Fruit fly (Drosophila melanogaster) whole organism, adult: ENCODE data around the gene cwo.
A peak's percentile ranks its signal among the peaks of the same experiment; 100 is the strongest.

Source experiments
- CG11617 ChIP-seq: fragments of 200-800 bp; sonication (Bioruptor generic); optimal IDR thresholded peaks from 2 replicates; lab custom pipeline; 2017; ENCODE audit warnings: mild to moderate bottlenecking, missing biosample characterization, missing genetic modification reagents, missing genetic modification characterization
- CG12768 ChIP-seq: fragments of 200-800 bp; sonication (Bioruptor generic); optimal IDR thresholded peaks from 2 replicates; lab custom pipeline; 2017; ENCODE audit warnings: missing biosample characterization, missing genetic modification characterization, mild to moderate bottlenecking, moderate library complexity, missing genetic modification reagents
- CG14711 ChIP-seq: fragments of 200-800 bp; sonication (Bioruptor generic); optimal IDR thresholded peaks from 2 replicates; lab custom pipeline; 2018; ENCODE audit warnings: missing biosample characterization, mild to moderate bottlenecking, missing genetic modification characterization, moderate library complexity
- CG1620 ChIP-seq: fragments of 200-800 bp; sonication (Bioruptor generic); optimal IDR thresholded peaks from 2 replicates; lab custom pipeline; 2016; ENCODE audit warnings: missing biosample characterization, missing genetic modification characterization
- CG33017 ChIP-seq: fragments of 200-800 bp; sonication (Bioruptor generic); optimal IDR thresholded peaks from 2 replicates; lab custom pipeline; 2018; ENCODE audit warnings: missing biosample characterization, mild to moderate bottlenecking, missing genetic modification characterization, moderate library complexity
- CG5204 ChIP-seq: fragments of 200-800 bp; sonication (Bioruptor generic); optimal IDR thresholded peaks from 2 replicates; lab custom pipeline; 2016; ENCODE audit warnings: missing biosample characterization, missing genetic modification characterization
- CG7045 ChIP-seq: fragments of 200-800 bp; sonication (Bioruptor generic); optimal IDR thresholded peaks from 2 replicates; lab custom pipeline; 2017; ENCODE audit warnings: missing biosample characterization, mild to moderate bottlenecking, missing genetic modification characterization
- CG7101 ChIP-seq: fragments of 200-800 bp; sonication (Bioruptor generic); optimal IDR thresholded peaks from 2 replicates; lab custom pipeline; 2018; ENCODE audit warnings: missing biosample characterization, mild to moderate bottlenecking, missing genetic modification characterization, moderate library complexity
- Clk ChIP-seq: fragments of 200-800 bp; sonication (Bioruptor generic); optimal IDR thresholded peaks from 2 replicates; lab custom pipeline; 2017; ENCODE audit warnings: missing biosample characterization, missing genetic modification characterization
- Crg-1 ChIP-seq: fragments of 200-800 bp; sonication (Bioruptor generic); optimal IDR thresholded peaks from 2 replicates; lab custom pipeline; 2016; ENCODE audit warnings: missing biosample characterization, missing genetic modification characterization
- Hr96 ChIP-seq: fragments of 200-800 bp; sonication (Bioruptor generic); optimal IDR thresholded peaks from 2 replicates; lab custom pipeline; 2016; ENCODE audit warnings: missing biosample characterization, missing genetic modification characterization
- Mnt ChIP-seq: fragments of 200-800 bp; sonication (Bioruptor generic); optimal IDR thresholded peaks from 2 replicates; lab custom pipeline; 2016; ENCODE audit warnings: missing biosample characterization, mild to moderate bottlenecking, missing genetic modification characterization
- bab1 ChIP-seq: fragments of 200-800 bp; sonication (Bioruptor generic); optimal IDR thresholded peaks from 3 replicates; lab custom pipeline; 2019; ENCODE audit warnings: missing biosample characterization, mild to moderate bottlenecking, missing genetic modification characterization, moderate library complexity
- cnc ChIP-seq, 2 experiments: fragments of >200 bp; optimal IDR thresholded peaks; 2 replicates each; lab custom pipeline; 2017
- kay ChIP-seq: fragments of 200-800 bp; sonication (Bioruptor generic); peaks from one replicate; lab custom pipeline; 2016; ENCODE audit warnings: missing biosample characterization, missing genetic modification characterization, borderline replicate concordance
- ovo ChIP-seq: fragments of 200-800 bp; sonication (Bioruptor generic); optimal IDR thresholded peaks from 2 replicates; lab custom pipeline; 2016; ENCODE audit warnings: missing biosample characterization, missing genetic modification characterization
- pad ChIP-seq: fragments of 200-800 bp; sonication (Bioruptor generic); optimal IDR thresholded peaks from 3 replicates; lab custom pipeline; 2017; ENCODE audit warnings: missing biosample characterization, missing genetic modification characterization, mild to moderate bottlenecking, moderate library complexity, missing genetic modification reagents
- tj ChIP-seq: fragments of 200-800 bp; sonication (Bioruptor generic); optimal IDR thresholded peaks from 3 replicates; lab custom pipeline; 2017; ENCODE audit warnings: missing biosample characterization, mild to moderate bottlenecking, missing genetic modification characterization, moderate library complexity
- toe ChIP-seq: fragments of 200-800 bp; sonication (Bioruptor generic); optimal IDR thresholded peaks from 2 replicates; lab custom pipeline; 2016; ENCODE audit warnings: missing biosample characterization, missing genetic modification characterization

Gene cwo

dm6 chr3R:10352844-10353243 is 35.2 kb upstream of the cwo start:
- TF ChIP-seq CG1620 (no peak), CG7045 (GFP tag; lab: Kevin White, UChicago) (no peak), CG33017 (tag; lab: Kevin White, UChicago) (no peak), cnc (optimal IDR thresholded peaks at IDR 0.05; lab: Kevin White, UChicago) (no peak), Mnt (GFP tag; lab: Kevin White, UChicago) (no peak), toe (GFP tag; lab: Kevin White, UChicago) (no peak), Hr96 (no peak), Clk (GFP tag; lab: Kevin White, UChicago) (no peak), Crg-1 (GFP tag; lab: Kevin White, UChicago) (no peak)

- TF ChIP-seq toe (GFP tag; lab: Kevin White, UChicago), result no peak
- TF ChIP-seq CG5204 (GFP tag; lab: Kevin White, UChicago), result peak; percentile 6
These were observed 33.9 kb upstream of the cwo start for dm6 chr3R:10353932-10354703.

- TF ChIP-seq CG7045 (GFP tag; lab: Kevin White, UChicago) (no peak), tj (GFP tag; lab: Kevin White, UChicago) (peak; percentile 19)
These were observed 32.1 kb upstream of the cwo start for dm6 chr3R:10355840-10356562.

dm6 chr3R:10356563-10357363 is 31.3 kb upstream of the cwo start:
- TF ChIP-seq CG14711 (tag; lab: Kevin White, UChicago) (no peak), kay (GFP tag; lab: Kevin White, UChicago) (peak; percentile 51), Hr96 (peak; percentile 13), CG33017 (tag; lab: Kevin White, UChicago) (no peak), CG11617 (GFP tag; lab: Kevin White, UChicago) (peak; percentile 14), CG7101 (tag; lab: Kevin White, UChicago) (peak; percentile 8), Crg-1 (GFP tag; lab: Kevin White, UChicago) (no peak), pad (GFP tag; lab: Kevin White, UChicago) (peak; percentile 94)

- TF ChIP-seq pad (GFP tag; lab: Kevin White, UChicago) (no peak), kay (GFP tag; lab: Kevin White, UChicago) (peak; percentile 31)
These were observed 30.7 kb upstream of the cwo start for dm6 chr3R:10357364-10357676.

dm6 chr3R:10364287-10364686 is 23.8 kb upstream of the cwo start:
- TF ChIP-seq CG33017 (tag; lab: Kevin White, UChicago) (no peak), Hr96 (no peak), Clk (GFP tag; lab: Kevin White, UChicago) (no peak), CG1620 (no peak), CG14711 (tag; lab: Kevin White, UChicago) (no peak), pad (GFP tag; lab: Kevin White, UChicago) (no peak), Mnt (GFP tag; lab: Kevin White, UChicago) (no peak), kay (GFP tag; lab: Kevin White, UChicago) (no peak), CG11617 (GFP tag; lab: Kevin White, UChicago) (no peak), bab1 (GFP tag; lab: Kevin White, UChicago) (no peak), CG5204 (GFP tag; lab: Kevin White, UChicago) (no peak), ovo (GFP tag; lab: Kevin White, UChicago) (no peak), tj (GFP tag; lab: Kevin White, UChicago) (no peak)

- TF ChIP-seq kay (GFP tag; lab: Kevin White, UChicago), result no peak
- TF ChIP-seq toe (GFP tag; lab: Kevin White, UChicago), result no peak
- no peak for TF ChIP-seq CG33017 (tag; lab: Kevin White, UChicago)
- no peak for TF ChIP-seq Crg-1 (GFP tag; lab: Kevin White, UChicago)
- TF ChIP-seq CG12768 (GFP tag; lab: Kevin White, UChicago), result no peak
These were observed 19.8 kb upstream of the cwo start for dm6 chr3R:10368251-10368650.
